Worm (Caenorhabditis elegans) whole organism, early embryonic: ENCODE data around the gene C37H5.13.

Experiments used
- B0310.2 ChIP-seq: sonication (generic microtip); optimal IDR thresholded peaks from 2 replicates; lab custom pipeline; 2016; ENCODE audit warnings: mild to moderate bottlenecking, missing genetic modification characterization, missing compliant biosample characterization
- ama-1 ChIP-seq: fragments of 150-350 bp; optimal IDR thresholded peaks from 2 replicates; lab custom pipeline; 2014
- ceh-13 ChIP-seq: fragments of 200-800 bp; sonication (Bioruptor generic); optimal IDR thresholded peaks from 2 replicates; lab custom pipeline; 2018; ENCODE audit warnings: mild to moderate bottlenecking, missing genetic modification characterization, missing compliant biosample characterization
- ceh-36 ChIP-seq: sonication (generic microtip); optimal IDR thresholded peaks from 2 replicates; lab custom pipeline; 2016; ENCODE audit warnings: missing genetic modification characterization, inconsistent platforms, missing compliant biosample characterization
- ets-7 ChIP-seq: sonication (generic microtip); optimal IDR thresholded peaks from 2 replicates; lab custom pipeline; 2016; ENCODE audit warnings: missing genotype, missing genetic modification characterization, missing compliant biosample characterization
- flt-1 ChIP-seq: fragments of 200-800 bp; sonication (Bioruptor generic); IDR thresholded peaks from 2 replicates; pipeline ENCODE4 v1.3.6; 2022; ENCODE audit warnings: missing genetic modification characterization, missing compliant biosample characterization
- hmbx-1 ChIP-seq: sonication (generic microtip); optimal IDR thresholded peaks from 2 replicates; lab custom pipeline; 2016; ENCODE audit warnings: mild to moderate bottlenecking, missing genetic modification characterization, missing compliant biosample characterization
- hmg-4 ChIP-seq: fragments of 200-800 bp; sonication (Bioruptor generic); optimal IDR thresholded peaks from 2 replicates; lab custom pipeline; 2018; ENCODE audit warnings: mild to moderate bottlenecking, missing genetic modification characterization, missing compliant biosample characterization
- hnd-1 ChIP-seq: sonication (generic microtip); optimal IDR thresholded peaks from 2 replicates; lab custom pipeline; 2016; ENCODE audit warnings: missing genetic modification characterization, missing compliant biosample characterization
- tbx-11 ChIP-seq: fragments of 200-800 bp; sonication (Bioruptor generic); IDR thresholded peaks from 2 replicates; pipeline ENCODE4 v1.3.6; 2022; ENCODE audit warnings: missing genetic modification characterization, missing compliant biosample characterization
- tra-4 ChIP-seq: sonication (generic microtip); optimal IDR thresholded peaks from 2 replicates; lab custom pipeline; 2017; ENCODE audit warnings: missing genetic modification characterization, missing compliant biosample characterization

- TF ChIP-seq ceh-36 (tag; lab: Kevin White, UChicago) (no peak), ama-1 (lab: Kevin White, UChicago) (no peak), hmg-4 (GFP tag; lab: Kevin White, UChicago) (no peak), B0310.2 (tag; lab: Kevin White, UChicago) (no peak), flt-1 (GFP tag; lab: Robert Waterston, UW) (no peak), hnd-1 (tag; lab: Kevin White, UChicago) (no peak), ets-7 (no peak), hmbx-1 (tag; lab: Kevin White, UChicago) (no peak), tbx-11 (GFP tag; lab: Robert Waterston, UW) (no peak), tra-4 (tag; lab: Kevin White, UChicago) (no peak), ceh-13 (GFP tag; lab: Kevin White, UChicago) (no peak)
Measured at ce11 chrV:4895744-4896143, 33.0 kb upstream of the C37H5.13 start, which contains the start of gene ugt-9.
